Worm (Caenorhabditis elegans): ENCODE data around the gene inx-11.

DNA sequence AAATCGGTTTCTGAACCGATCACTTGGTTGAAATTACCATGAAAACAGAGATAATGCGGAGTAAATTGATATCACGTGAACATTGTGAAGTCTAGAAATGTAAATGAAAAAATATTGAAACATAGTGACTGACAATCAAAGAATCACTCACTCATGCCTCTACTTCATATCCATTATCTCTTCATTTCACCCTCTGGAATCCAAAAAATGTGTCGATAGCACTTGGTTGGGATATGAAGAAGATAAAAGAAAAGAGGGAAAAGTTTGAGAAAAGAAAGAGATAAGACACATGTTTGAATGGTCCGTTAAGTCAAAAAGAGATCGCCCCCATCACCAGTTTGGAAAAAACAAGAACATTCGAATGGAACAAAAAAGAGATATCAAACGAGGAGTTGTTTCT, 30.7 kb downstream of the inx-11 start:
- TF ChIP-seq nhr-76 (tag; optimal IDR thresholded peaks at IDR 0.05) (no peak), lin-13 (tag; optimal IDR thresholded peaks at IDR 0.05) (no peak), snpc-4 (tag; optimal IDR thresholded peaks at IDR 0.05) (no peak)

Measured in whole organism, mixed stage, embryonic.